Worm (Caenorhabditis elegans) whole organism, L4/young adult: ENCODE results near the gene wht-6.

Source experiments
- dao-5 ChIP-seq: sonication (generic microtip); optimal IDR thresholded peaks from 2 replicates; lab custom pipeline; 2016; ENCODE audit warnings: missing genotype, missing genetic modification characterization, moderate library complexity, missing compliant biosample characterization
- him-1 ChIP-seq: sonication (generic microtip); optimal IDR thresholded peaks from 2 replicates; lab custom pipeline; 2016; ENCODE audit warnings: missing genotype, missing genetic modification reagents, missing genetic modification characterization, missing compliant biosample characterization

DNA sequence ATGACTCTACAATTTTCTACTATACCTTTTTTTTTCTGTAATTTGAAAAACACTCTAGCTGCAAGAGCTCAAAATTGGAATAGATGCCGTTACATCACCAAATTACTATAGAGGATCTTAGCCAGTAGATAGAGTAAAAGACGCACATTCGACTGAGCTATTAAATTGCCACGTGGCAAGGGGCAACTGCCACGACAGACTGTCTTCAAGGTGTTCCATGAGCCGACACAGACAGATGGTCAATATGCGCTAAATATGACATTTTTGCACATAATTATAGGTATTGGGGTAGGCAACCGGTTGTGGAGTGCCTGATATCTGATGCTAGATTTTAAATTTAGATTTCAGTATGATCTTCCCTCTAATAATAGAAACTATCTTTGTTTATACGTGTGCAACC is 7.9 kb downstream of the wht-6 start:
- no peak for TF ChIP-seq dao-5 (tag; lab: Kevin White, UChicago)
- TF ChIP-seq him-1 (tag; lab: Kevin White, UChicago), result no peak
